Worm (Caenorhabditis elegans): ENCODE data around the gene C18D4.4.

Gene C18D4.4

ce11 chrV:17513831-17514230 lies 17.5 kb downstream of the C18D4.4 start:
- TF ChIP-seq ztf-29 (GFP tag; IDR thresholded peaks at IDR 0.05) (no peak), ref-1 (GFP tag; conservative IDR thresholded peaks at IDR 0.05) (0 out of 2 replicates have a peak, but pooled peaks have one; percentile 10)

- TF ChIP-seq tab-1 (GFP tag; IDR thresholded peaks at IDR 0.05) (0 out of 2 replicates have a peak, but pooled peaks have one; percentile 32), ztf-23 (GFP tag; IDR thresholded peaks at IDR 0.05) (no peak)
Observed at ce11 chrV:17512763-17513162, 18.5 kb downstream of the C18D4.4 start.

- TF ChIP-seq ztf-29 (GFP tag; IDR thresholded peaks at IDR 0.05) (no peak), T22C8.4 (GFP tag; IDR thresholded peaks at IDR 0.05) (no peak), flt-1 (GFP tag; IDR thresholded peaks at IDR 0.05) (no peak), tab-1 (GFP tag; IDR thresholded peaks at IDR 0.05) (no peak), ref-1 (GFP tag; conservative IDR thresholded peaks at IDR 0.05) (no peak), ztf-23 (GFP tag; IDR thresholded peaks at IDR 0.05) (no peak), med-1 (GFP tag; optimal IDR thresholded peaks at IDR 0.05; ENCODE audit: insufficient read depth) (no peak), klf-2 (GFP tag; conservative IDR thresholded peaks at IDR 0.05) (no peak), cog-1 (tag; optimal IDR thresholded peaks at IDR 0.05) (no peak)
Observed at ce11 chrV:17508493-17508892, 22.8 kb downstream of the C18D4.4 start, which contains the start of gene srw-32. srw-32 (plus strand) TSS chrV:17508793.

ce11 chrV:17506289-17506688 lies 25.0 kb downstream of the C18D4.4 start, which contains the start of gene srw-31:
srw-31 (plus strand) TSS chrV:17506589.
- TF ChIP-seq ztf-29 (GFP tag; IDR thresholded peaks at IDR 0.05) = no peak
- no peak for TF ChIP-seq tab-1 (GFP tag; IDR thresholded peaks at IDR 0.05)

ce11 chrV:17500055-17500454 lies 31.3 kb downstream of the C18D4.4 start:
- TF ChIP-seq ref-1 (GFP tag; conservative IDR thresholded peaks at IDR 0.05) = no peak
- TF ChIP-seq ztf-29 (GFP tag; IDR thresholded peaks at IDR 0.05) = no peak

- no peak for TF ChIP-seq T22C8.4 (GFP tag; IDR thresholded peaks at IDR 0.05)
- TF ChIP-seq ztf-23 (GFP tag; IDR thresholded peaks at IDR 0.05) = no peak
- no peak for TF ChIP-seq klf-2 (GFP tag; conservative IDR thresholded peaks at IDR 0.05)
- TF ChIP-seq med-1 (GFP tag; optimal IDR thresholded peaks at IDR 0.05; ENCODE audit: insufficient read depth) = no peak
- TF ChIP-seq tab-1 (GFP tag; IDR thresholded peaks at IDR 0.05) = no peak
- no peak for TF ChIP-seq ztf-29 (GFP tag; IDR thresholded peaks at IDR 0.05)
- no peak for TF ChIP-seq cog-1 (tag; optimal IDR thresholded peaks at IDR 0.05)
- no peak for TF ChIP-seq flt-1 (GFP tag; IDR thresholded peaks at IDR 0.05)
- TF ChIP-seq ref-1 (GFP tag; conservative IDR thresholded peaks at IDR 0.05) = no peak
Observed at ce11 chrV:17496071-17496470, 35.2 kb downstream of the C18D4.4 start, which contains the start of gene srh-118. srh-118 (minus strand) TSS chrV:17496171.

ce11 chrV:17493732-17494131 lies 37.6 kb downstream of the C18D4.4 start, which contains the start of gene fbxa-102:
fbxa-102 (minus strand) TSS chrV:17493832.
- TF ChIP-seq med-1 (GFP tag; optimal IDR thresholded peaks at IDR 0.05; ENCODE audit: insufficient read depth) = no peak
- no peak for TF ChIP-seq klf-2 (GFP tag; conservative IDR thresholded peaks at IDR 0.05)
- TF ChIP-seq cog-1 (tag; optimal IDR thresholded peaks at IDR 0.05) = no peak

- TF ChIP-seq med-1 (GFP tag; optimal IDR thresholded peaks at IDR 0.05; ENCODE audit: insufficient read depth) (no peak), flt-1 (GFP tag; IDR thresholded peaks at IDR 0.05) (no peak), ztf-29 (GFP tag; IDR thresholded peaks at IDR 0.05) (no peak), ztf-23 (GFP tag; IDR thresholded peaks at IDR 0.05) (no peak), cog-1 (tag; optimal IDR thresholded peaks at IDR 0.05) (no peak), T22C8.4 (GFP tag; IDR thresholded peaks at IDR 0.05) (no peak), klf-2 (GFP tag; conservative IDR thresholded peaks at IDR 0.05) (no peak), tab-1 (GFP tag; IDR thresholded peaks at IDR 0.05) (no peak), ref-1 (GFP tag; conservative IDR thresholded peaks at IDR 0.05) (no peak)
Observed at ce11 chrV:17486034-17486433, 45.3 kb downstream of the C18D4.4 start, which contains the start of gene scl-24. scl-24 (plus strand) TSS chrV:17486334.

- no peak for TF ChIP-seq klf-2 (GFP tag; conservative IDR thresholded peaks at IDR 0.05)
- no peak for TF ChIP-seq med-1 (GFP tag; optimal IDR thresholded peaks at IDR 0.05; ENCODE audit: insufficient read depth)
- TF ChIP-seq ref-1 (GFP tag; conservative IDR thresholded peaks at IDR 0.05) = no peak
- TF ChIP-seq T22C8.4 (GFP tag; IDR thresholded peaks at IDR 0.05) = no peak
- no peak for TF ChIP-seq tab-1 (GFP tag; IDR thresholded peaks at IDR 0.05)
- TF ChIP-seq ztf-29 (GFP tag; IDR thresholded peaks at IDR 0.05) = no peak
- TF ChIP-seq ztf-23 (GFP tag; IDR thresholded peaks at IDR 0.05) = no peak
- TF ChIP-seq flt-1 (GFP tag; IDR thresholded peaks at IDR 0.05) = no peak
- no peak for TF ChIP-seq cog-1 (tag; optimal IDR thresholded peaks at IDR 0.05)
Observed at ce11 chrV:17485078-17485477, 46.2 kb downstream of the C18D4.4 start, which contains the start of gene srh-111. srh-111 (minus strand) TSS chrV:17485178.

Measured in whole organism, midembryonic.